Worm (Caenorhabditis elegans): Measurements from ENCODE around the gene mek-1.

ce11 chrX:7523799-7524198 is 44.8 kb downstream of the mek-1 start:
- TF ChIP-seq F13C5.2 (tag; optimal IDR thresholded peaks at IDR 0.05) (no peak), tbx-11 (GFP tag; IDR thresholded peaks at IDR 0.05) (no peak), scrt-1 (GFP tag; IDR thresholded peaks at IDR 0.05) (no peak)
